Worm (Caenorhabditis elegans): ENCODE data around the gene tmc-1.

The tmc-1 gene

ce11 chrX:1209096-1209495 lies 47.1 kb downstream of the tmc-1 start, which contains the start of gene C46H3.1:
TSS of gene C46H3.1 (plus strand) at chrX:1209396.
- no peak for TF ChIP-seq snpc-4 (tag; optimal IDR thresholded peaks at IDR 0.05)
- TF ChIP-seq unc-62 (GFP tag; optimal IDR thresholded peaks at IDR 0.05 in 1 of 2): no peak
- no peak for TF ChIP-seq unc-62 (tag; optimal IDR thresholded peaks at IDR 0.05)
- TF ChIP-seq ceh-44 (GFP tag; IDR thresholded peaks at IDR 0.05): no peak
- TF ChIP-seq daf-8 (GFP tag; IDR thresholded peaks at IDR 0.05): no peak
- no peak for TF ChIP-seq spr-1 (tag; optimal IDR thresholded peaks at IDR 0.05)
- TF ChIP-seq ZK337.2 (GFP tag; IDR thresholded peaks at IDR 0.05): no peak
- no peak for TF ChIP-seq aly-2 (tag; optimal IDR thresholded peaks at IDR 0.05)
- no peak for TF ChIP-seq sdz-12 (GFP tag; optimal IDR thresholded peaks at IDR 0.05)
- no peak for TF ChIP-seq Y48G9A.11 (GFP tag; IDR thresholded peaks at IDR 0.05)
- no peak for TF ChIP-seq daf-16 (GFP tag; optimal IDR thresholded peaks at IDR 0.05)
- no peak for TF ChIP-seq daf-16 (tag; optimal IDR thresholded peaks at IDR 0.05)
- no peak for TF ChIP-seq nhr-42 (GFP tag; IDR thresholded peaks at IDR 0.05)
- TF ChIP-seq egl-27 (tag; optimal IDR thresholded peaks at IDR 0.05): no peak
- no peak for TF ChIP-seq ZK546.5 (tag; optimal IDR thresholded peaks at IDR 0.05)
- TF ChIP-seq Y5F2A.4 (GFP tag; optimal IDR thresholded peaks at IDR 0.05): no peak
- no peak for TF ChIP-seq pha-4 (GFP tag; IDR thresholded peaks at IDR 0.05)
- TF ChIP-seq pha-4 (tag; optimal IDR thresholded peaks at IDR 0.05): no peak
- TF ChIP-seq R02D3.7 (tag; optimal IDR thresholded peaks at IDR 0.05): no peak
- TF ChIP-seq nhr-10 (tag; optimal IDR thresholded peaks at IDR 0.05): no peak
- no peak for TF ChIP-seq lin-38 (GFP tag; IDR thresholded peaks at IDR 0.05)

ce11 chrX:1213136-1213535 lies 51.1 kb downstream of the tmc-1 start:
- no peak for TF ChIP-seq ceh-62 (tag; optimal IDR thresholded peaks at IDR 0.05)
- no peak for TF ChIP-seq egl-27 (tag; optimal IDR thresholded peaks at IDR 0.05)
- peak; percentile 75 for TF ChIP-seq set-16 (GFP tag; IDR thresholded peaks at IDR 0.05)
- TF ChIP-seq hif-1 (tag; optimal IDR thresholded peaks at IDR 0.05): no peak
- TF ChIP-seq R02D3.7 (tag; optimal IDR thresholded peaks at IDR 0.05): no peak
- 0 out of 2 replicates have a peak, but pooled peaks have one; percentile 36 for TF ChIP-seq egl-43 (GFP tag; IDR thresholded peaks at IDR 0.05)
- TF ChIP-seq lin-1 (GFP tag; IDR thresholded peaks at IDR 0.05): no peak
- TF ChIP-seq nhr-28 (tag; optimal IDR thresholded peaks at IDR 0.05): no peak
- no peak for TF ChIP-seq zfp-3 (GFP tag; conservative IDR thresholded peaks at IDR 0.05)
- no peak for TF ChIP-seq daf-8 (GFP tag; IDR thresholded peaks at IDR 0.05)
- no peak for TF ChIP-seq F37D6.2 (tag; optimal IDR thresholded peaks at IDR 0.05)
- no peak for TF ChIP-seq cey-2 (tag; optimal IDR thresholded peaks at IDR 0.05; ENCODE audit: borderline replicate concordance, insufficient read depth)
- no peak for TF ChIP-seq dpl-1 (GFP tag; optimal IDR thresholded peaks at IDR 0.05)
- TF ChIP-seq nhr-237 (tag; optimal IDR thresholded peaks at IDR 0.05): no peak
- TF ChIP-seq ctbp-1 (GFP tag; IDR thresholded peaks at IDR 0.05): no peak
- TF ChIP-seq ces-1 (GFP tag; optimal IDR thresholded peaks at IDR 0.05): no peak
- TF ChIP-seq lim-7 (GFP tag; IDR thresholded peaks at IDR 0.05): no peak

ce11 chrX:1216833-1217232 lies 54.8 kb downstream of the tmc-1 start:
- no peak for TF ChIP-seq dmd-9 (GFP tag; IDR thresholded peaks at IDR 0.05)
- TF ChIP-seq spr-1 (tag; optimal IDR thresholded peaks at IDR 0.05): no peak
- no peak for TF ChIP-seq F26F4.8 (GFP tag; conservative IDR thresholded peaks at IDR 0.05)
- TF ChIP-seq set-16 (GFP tag; IDR thresholded peaks at IDR 0.05): no peak
- peak; percentile 87 for TF ChIP-seq fkh-10 (GFP tag; optimal IDR thresholded peaks at IDR 0.05)
- no peak for TF ChIP-seq php-3 (GFP tag; IDR thresholded peaks at IDR 0.05)
- no peak for TF ChIP-seq unc-130 (GFP tag; optimal IDR thresholded peaks at IDR 0.05)
- TF ChIP-seq zip-2 (tag; optimal IDR thresholded peaks at IDR 0.05): no peak
- TF ChIP-seq unc-62 (GFP tag; optimal IDR thresholded peaks at IDR 0.05 in 1 of 2): no peak
- no peak for TF ChIP-seq unc-62 (tag; optimal IDR thresholded peaks at IDR 0.05)
- no peak for TF ChIP-seq ceh-28 (tag; optimal IDR thresholded peaks at IDR 0.05)
- no peak for TF ChIP-seq egl-27 (tag; optimal IDR thresholded peaks at IDR 0.05)
- TF ChIP-seq arid-1 (GFP tag; conservative IDR thresholded peaks at IDR 0.05): no peak
- TF ChIP-seq daf-8 (GFP tag; IDR thresholded peaks at IDR 0.05): no peak
- peak; percentile 44 for TF ChIP-seq ces-1 (GFP tag; optimal IDR thresholded peaks at IDR 0.05)
- no peak for TF ChIP-seq tra-1 (GFP tag; IDR thresholded peaks at IDR 0.05)
- no peak for TF ChIP-seq daf-19 (GFP tag; conservative IDR thresholded peaks at IDR 0.05)
- TF ChIP-seq lsy-2 (tag; optimal IDR thresholded peaks at IDR 0.05): no peak
- TF ChIP-seq dmd-6 (GFP tag; IDR thresholded peaks at IDR 0.05): no peak
- TF ChIP-seq F10B5.3 (tag; optimal IDR thresholded peaks at IDR 0.05): no peak
- no peak for TF ChIP-seq Y75B8A.6 (GFP tag; IDR thresholded peaks at IDR 0.05)
- TF ChIP-seq R02D3.7 (tag; optimal IDR thresholded peaks at IDR 0.05): no peak
- 0 out of 2 replicates have a peak, but pooled peaks have one; percentile 23 for TF ChIP-seq ctbp-1 (GFP tag; IDR thresholded peaks at IDR 0.05)
- no peak for TF ChIP-seq aly-2 (tag; optimal IDR thresholded peaks at IDR 0.05)
- no peak for TF ChIP-seq nhr-28 (tag; optimal IDR thresholded peaks at IDR 0.05)

Measured in whole organism, L4 larva.